Worm (Caenorhabditis elegans): Measurements from ENCODE around the gene Y56A3A.31.

- TF ChIP-seq nhr-28 (tag; optimal IDR thresholded peaks at IDR 0.05) (no peak), skn-1 (tag; optimal IDR thresholded peaks at IDR 0.05) (no peak), nhr-11 (tag; optimal IDR thresholded peaks at IDR 0.05) (no peak), ceh-9 (tag; optimal IDR thresholded peaks at IDR 0.05) (no peak), mdl-1 (tag; optimal IDR thresholded peaks at IDR 0.05) (no peak), fkh-10 (GFP tag; optimal IDR thresholded peaks at IDR 0.05) (no peak), nhr-25 (tag; optimal IDR thresholded peaks at IDR 0.05) (no peak), nfya-1 (tag; optimal IDR thresholded peaks at IDR 0.05; ENCODE audit: insufficient read depth) (peak; percentile 56), nhr-12 (tag; optimal IDR thresholded peaks at IDR 0.05) (no peak), egl-27 (tag; optimal IDR thresholded peaks at IDR 0.05) (no peak)
Measured at ce11 chrIII:11942664-11943063, 31.6 kb upstream of the Y56A3A.31 start.

Measured in whole organism, L3 larva.